Fruit fly (Drosophila melanogaster) S2 (cell line): Measurements from ENCODE around the gene CG7579.

Source experiments
- CG8478 ChIP-seq: fragments of >200 bp; optimal IDR thresholded peaks from 2 replicates; lab custom pipeline; 2018
- CTCF ChIP-seq, 2 experiments: fragments of >200 bp; optimal IDR thresholded peaks; 2 replicates each; lab custom pipeline; 2018

DNA sequence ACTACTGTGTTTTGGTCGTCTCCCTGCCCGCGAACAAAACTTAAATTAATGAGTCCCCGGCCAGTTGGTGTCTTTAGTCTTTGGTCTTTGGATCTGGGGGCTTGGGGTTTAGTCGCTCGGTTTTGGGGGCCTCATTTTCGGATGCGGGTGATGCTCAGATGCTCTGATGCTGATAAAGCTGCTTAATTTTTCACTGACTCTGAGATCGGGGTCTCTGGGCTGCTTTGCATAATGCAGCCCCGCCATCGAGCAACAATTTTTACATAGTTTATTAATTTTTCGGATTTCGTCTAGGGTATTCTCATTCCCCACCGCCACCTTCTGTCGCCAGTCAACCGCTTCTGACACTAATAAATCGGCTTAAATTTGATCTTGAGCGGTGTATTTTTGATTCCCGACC lies 18.9 kb upstream of the CG7579 start:
- TF ChIP-seq CG8478, result no peak
- TF ChIP-seq CTCF (optimal IDR thresholded peaks at IDR 0.05; lab: Kevin White, UChicago), result no peak
